Fruit fly (Drosophila melanogaster) whole organism, embryonic: ENCODE data around the gene CG10222.

Source experiments
- Asciz ChIP-seq: fragments of 200-800 bp; sonication (Bioruptor generic); optimal IDR thresholded peaks from 2 replicates; lab custom pipeline; 2017; ENCODE audit warnings: missing biosample characterization, mild to moderate bottlenecking, missing genetic modification characterization, missing genetic modification reagents
- BEAF-32 ChIP-seq: fragments of 200-800 bp; sonication (Bioruptor generic); optimal IDR thresholded peaks from 3 replicates; lab custom pipeline; 2017; ENCODE audit warnings: missing biosample characterization, missing genetic modification characterization, mild to moderate bottlenecking, moderate library complexity, missing genetic modification reagents
- Bdp1 ChIP-seq: fragments of 200-800 bp; sonication (Bioruptor generic); optimal IDR thresholded peaks from 3 replicates; lab custom pipeline; 2016; ENCODE audit warnings: missing biosample characterization, missing genetic modification characterization
- CG11093 ChIP-seq: fragments of 200-800 bp; sonication (Bioruptor generic); IDR thresholded peaks from 3 replicates; pipeline ENCODE4 v1.3.6; 2022; ENCODE audit warnings: missing biosample characterization, missing genetic modification characterization
- CG11247 ChIP-seq: fragments of 200-800 bp; sonication (Bioruptor generic); IDR thresholded peaks from 2 replicates; pipeline ENCODE4 v1.3.6; 2022; ENCODE audit warnings: missing biosample characterization, missing genetic modification characterization
- CG11398 ChIP-seq: fragments of 200-800 bp; sonication (Bioruptor generic); optimal IDR thresholded peaks from 2 replicates; lab custom pipeline; 2016; ENCODE audit warnings: missing biosample characterization, missing genetic modification characterization
- CG12942 ChIP-seq: fragments of 200-800 bp; sonication (Bioruptor generic); optimal IDR thresholded peaks from 3 replicates; lab custom pipeline; 2016; ENCODE audit warnings: missing biosample characterization, missing genetic modification characterization
- CG13775 ChIP-seq: fragments of 200-800 bp; sonication (Bioruptor generic); optimal IDR thresholded peaks from 3 replicates; lab custom pipeline; 2017; ENCODE audit warnings: missing biosample characterization, mild to moderate bottlenecking, missing genetic modification characterization
- CG14667 ChIP-seq: fragments of 200-800 bp; sonication (Bioruptor generic); IDR thresholded peaks from 2 replicates; pipeline ENCODE4 v1.3.6; 2022; ENCODE audit warnings: missing biosample characterization, missing genetic modification characterization
- CG14710 ChIP-seq: fragments of 200-800 bp; sonication (Bioruptor generic); optimal IDR thresholded peaks from 3 replicates; lab custom pipeline; 2019; ENCODE audit warnings: missing biosample characterization, mild to moderate bottlenecking, missing genetic modification characterization, moderate library complexity
- CG17385 ChIP-seq: fragments of 200-800 bp; sonication (Bioruptor generic); optimal IDR thresholded peaks from 3 replicates; lab custom pipeline; 2018; ENCODE audit warnings: missing biosample characterization, mild to moderate bottlenecking, missing genetic modification characterization
- CG2202 ChIP-seq: fragments of 200-800 bp; sonication (Bioruptor generic); optimal IDR thresholded peaks from 2 replicates; lab custom pipeline; 2018; ENCODE audit warnings: missing biosample characterization, mild to moderate bottlenecking, missing genetic modification characterization
- CG30403 ChIP-seq: fragments of 200-800 bp; sonication (Bioruptor generic); optimal IDR thresholded peaks from 3 replicates; lab custom pipeline; 2016; ENCODE audit warnings: missing biosample characterization, missing genetic modification characterization
- CG31365 ChIP-seq: fragments of 200-800 bp; sonication (Bioruptor generic); optimal IDR thresholded peaks from 2 replicates; lab custom pipeline; 2018; ENCODE audit warnings: missing biosample characterization, mild to moderate bottlenecking, missing genetic modification characterization
- CG31388 ChIP-seq: fragments of 200-800 bp; sonication (Bioruptor generic); optimal IDR thresholded peaks from 2 replicates; lab custom pipeline; 2016; ENCODE audit warnings: missing biosample characterization, missing genetic modification characterization
- CG33213 ChIP-seq: fragments of 200-800 bp; sonication (Bioruptor generic); optimal IDR thresholded peaks from 3 replicates; lab custom pipeline; 2016; ENCODE audit warnings: missing biosample characterization, missing genetic modification characterization
- CG34376 ChIP-seq: fragments of 200-800 bp; sonication (Bioruptor generic); optimal IDR thresholded peaks from 2 replicates; lab custom pipeline; 2018; ENCODE audit warnings: missing biosample characterization, mild to moderate bottlenecking, missing genetic modification characterization
- CG6683 ChIP-seq: fragments of 200-800 bp; sonication (Bioruptor generic); optimal IDR thresholded peaks from 2 replicates; lab custom pipeline; 2017; ENCODE audit warnings: missing biosample characterization, mild to moderate bottlenecking, missing genetic modification characterization, missing genetic modification reagents
- CG6791 ChIP-seq: fragments of 200-800 bp; sonication (Bioruptor generic); IDR thresholded peaks from 3 replicates; pipeline ENCODE4 v1.3.6; 2022; ENCODE audit warnings: missing biosample characterization, missing genetic modification characterization; ENCODE audit not compliant: partially characterized antibody
- CG6854 ChIP-seq: fragments of 200-800 bp; sonication (Bioruptor generic); optimal IDR thresholded peaks from 3 replicates; lab custom pipeline; 2017; ENCODE audit warnings: missing biosample characterization, mild to moderate bottlenecking, missing genetic modification characterization
- CG7786 ChIP-seq: fragments of 200-800 bp; sonication (Bioruptor generic); optimal IDR thresholded peaks from 2 replicates; lab custom pipeline; 2016; ENCODE audit warnings: missing biosample characterization, missing genetic modification characterization
- CG9437 ChIP-seq: fragments of 200-800 bp; sonication (Bioruptor generic); optimal IDR thresholded peaks from 2 replicates; lab custom pipeline; 2018; ENCODE audit warnings: missing biosample characterization, mild to moderate bottlenecking, missing genetic modification characterization
- CG9727 ChIP-seq: fragments of 200-800 bp; sonication (Bioruptor generic); optimal IDR thresholded peaks from 3 replicates; lab custom pipeline; 2017; ENCODE audit warnings: missing biosample characterization, mild to moderate bottlenecking, missing genetic modification characterization
- CrebB ChIP-seq: fragments of 200-800 bp; sonication (Bioruptor generic); optimal IDR thresholded peaks from 3 replicates; lab custom pipeline; 2018; ENCODE audit warnings: missing biosample characterization, mild to moderate bottlenecking, missing genetic modification characterization
- D19A ChIP-seq: fragments of 200-800 bp; optimal IDR thresholded peaks from 3 replicates; lab custom pipeline; 2019; ENCODE audit warnings: missing biosample characterization, mild to moderate bottlenecking, missing genetic modification characterization, moderate library complexity
- Dip2 ChIP-seq: fragments of 200-800 bp; sonication (Bioruptor generic); IDR thresholded peaks from 2 replicates; pipeline ENCODE4 v1.3.6; 2022; ENCODE audit warnings: missing biosample characterization, missing genetic modification characterization
- Doc3 ChIP-seq: fragments of 200-800 bp; sonication (Bioruptor generic); IDR thresholded peaks from 3 replicates; pipeline ENCODE4 v1.3.6; 2022; ENCODE audit warnings: missing biosample characterization, missing genetic modification characterization; ENCODE audit not compliant: partially characterized antibody
- Ets97D ChIP-seq: fragments of 200-800 bp; sonication (Bioruptor generic); optimal IDR thresholded peaks from 3 replicates; lab custom pipeline; 2016; ENCODE audit warnings: missing biosample characterization, missing genetic modification characterization
- Fer1 ChIP-seq: fragments of 200-800 bp; sonication (Bioruptor generic); optimal IDR thresholded peaks from 2 replicates; lab custom pipeline; 2017; ENCODE audit warnings: missing biosample characterization, mild to moderate bottlenecking, missing genetic modification characterization
- Nf-YA ChIP-seq: fragments of 200-800 bp; sonication (Bioruptor generic); IDR thresholded peaks from 2 replicates; pipeline ENCODE4 v1.3.6; 2022; ENCODE audit warnings: missing biosample characterization, missing genetic modification characterization
- Opbp ChIP-seq: fragments of 200-800 bp; sonication (Bioruptor generic); IDR thresholded peaks from 3 replicates; pipeline ENCODE4 v1.3.6; 2022; ENCODE audit warnings: missing biosample characterization, missing genetic modification characterization; ENCODE audit not compliant: partially characterized antibody
- Pdp1 ChIP-seq, 2 experiments: fragments of 200-800 bp; sonication (Bioruptor generic); optimal IDR thresholded peaks; 3 replicates each; lab custom pipeline; 2016; ENCODE audit warnings: missing biosample characterization in 2 of 2, missing genetic modification characterization in 2 of 2, mild to moderate bottlenecking in 1 of 2, moderate library complexity in 1 of 2
- Ravus ChIP-seq: fragments of 200-800 bp; sonication (Bioruptor generic); IDR thresholded peaks from 2 replicates; pipeline ENCODE4 v1.3.6; 2022; ENCODE audit warnings: missing biosample characterization, missing genetic modification characterization
- Trl ChIP-seq, 3 experiments: fragments of >200 bp in 2 of 3; fragments of 200-800 bp in 1 of 3; sonication (Bioruptor generic) in 1 of 3; optimal IDR thresholded peaks; 2 replicates in 1 of 3; 3 replicates in 2 of 3; lab custom pipeline; 2016 to 2017; ENCODE audit warnings: missing biosample characterization in 1 of 3, missing genetic modification characterization in 1 of 3
- Xbp1 ChIP-seq: fragments of 200-800 bp; sonication (Bioruptor generic); optimal IDR thresholded peaks from 3 replicates; lab custom pipeline; 2016; ENCODE audit warnings: missing biosample characterization, mild to moderate bottlenecking, missing genetic modification characterization
- croc ChIP-seq: fragments of 200-800 bp; sonication (Bioruptor generic); conservative IDR thresholded peaks from 3 replicates; pipeline ENCODE4 v1.3.6; 2022; ENCODE audit warnings: missing biosample characterization, missing genetic modification characterization
- dm ChIP-seq: fragments of 200-800 bp; sonication (Bioruptor generic); optimal IDR thresholded peaks from 3 replicates; lab custom pipeline; 2016; ENCODE audit warnings: missing biosample characterization, missing genetic modification characterization
- dmrt99B ChIP-seq: fragments of 200-800 bp; sonication (Bioruptor generic); optimal IDR thresholded peaks from 2 replicates; lab custom pipeline; 2018; ENCODE audit warnings: missing biosample characterization, mild to moderate bottlenecking, missing genetic modification characterization, moderate library complexity
- en ChIP-seq: fragments of 200-800 bp; sonication (Bioruptor generic); optimal IDR thresholded peaks from 2 replicates; lab custom pipeline; 2016; ENCODE audit warnings: missing biosample characterization, missing genetic modification characterization
- eyg ChIP-seq: fragments of 200-800 bp; sonication (Bioruptor generic); optimal IDR thresholded peaks from 3 replicates; lab custom pipeline; 2016; ENCODE audit warnings: missing biosample characterization, missing genetic modification characterization
- fu2 ChIP-seq: fragments of 200-800 bp; sonication (Bioruptor generic); optimal IDR thresholded peaks from 2 replicates; lab custom pipeline; 2016; ENCODE audit warnings: missing biosample characterization, missing genetic modification characterization
- gsb-n ChIP-seq: fragments of 200-800 bp; sonication (Bioruptor generic); optimal IDR thresholded peaks from 3 replicates; lab custom pipeline; 2018; ENCODE audit warnings: missing biosample characterization, mild to moderate bottlenecking, missing genetic modification characterization
- kay ChIP-seq: fragments of 200-800 bp; sonication (Bioruptor generic); optimal IDR thresholded peaks from 2 replicates; lab custom pipeline; 2016; ENCODE audit warnings: missing biosample characterization, missing genetic modification characterization
- ken ChIP-seq: fragments of 200-800 bp; sonication (Bioruptor generic); IDR thresholded peaks from 3 replicates; pipeline ENCODE4 v1.3.6; 2022; ENCODE audit warnings: missing biosample characterization, missing genetic modification characterization
- lbe ChIP-seq: fragments of 200-800 bp; sonication (Bioruptor generic); optimal IDR thresholded peaks from 2 replicates; lab custom pipeline; 2016; ENCODE audit warnings: missing biosample characterization, mild to moderate bottlenecking, missing genetic modification characterization
- pros ChIP-seq: fragments of 200-800 bp; sonication (Bioruptor generic); optimal IDR thresholded peaks from 3 replicates; lab custom pipeline; 2019; ENCODE audit warnings: missing biosample characterization, mild to moderate bottlenecking, missing genetic modification characterization, moderate library complexity
- psq ChIP-seq: fragments of 200-800 bp; sonication (Bioruptor generic); optimal IDR thresholded peaks from 2 replicates; lab custom pipeline; 2017; ENCODE audit warnings: missing biosample characterization, missing genetic modification characterization
- pzg ChIP-seq: fragments of 200-800 bp; sonication (Bioruptor generic); optimal IDR thresholded peaks from 3 replicates; lab custom pipeline; 2018; ENCODE audit warnings: missing biosample characterization, mild to moderate bottlenecking, missing genetic modification characterization, moderate library complexity
- sens-2 ChIP-seq: fragments of 200-800 bp; sonication (Bioruptor generic); IDR thresholded peaks from 2 replicates; pipeline ENCODE4 v1.3.6; 2022; ENCODE audit warnings: missing biosample characterization, missing genetic modification characterization
- vnd ChIP-seq: fragments of 200-800 bp; sonication (Bioruptor generic); IDR thresholded peaks from 3 replicates; pipeline ENCODE4 v1.3.6; 2022; ENCODE audit warnings: missing biosample characterization, missing genetic modification characterization; ENCODE audit not compliant: partially characterized antibody
- zen2 ChIP-seq: fragments of 200-800 bp; sonication (Bioruptor generic); IDR thresholded peaks from 3 replicates; pipeline ENCODE4 v1.3.6; 2022; ENCODE audit warnings: missing biosample characterization, missing genetic modification characterization; ENCODE audit not compliant: partially characterized antibody

The CG10222 gene

dm6 chr3L:13389834-13390233 lies 22.4 kb downstream of the CG10222 start, which contains the start of gene Poc1 (continued):
- TF ChIP-seq CG6854 (no peak), kay (GFP tag; lab: Kevin White, UChicago) (no peak), Doc3 (GFP tag; lab: Robert Waterston, UW) (peak; percentile 35; the same call in 1 of the 3 replicates), Opbp (GFP tag; lab: Robert Waterston, UW) (peak; percentile 44; the same call in 1 of the 3 replicates), dm (GFP tag; lab: Kevin White, UChicago) (no peak), CG11247 (GFP tag; lab: Robert Waterston, UW) (no peak), Trl (optimal IDR thresholded peaks at IDR 0.05; lab: Kevin White, UChicago) (no peak), Trl (GFP tag; optimal IDR thresholded peaks at IDR 0.05; lab: Kevin White, UChicago) (no peak), psq (GFP tag; lab: Kevin White, UChicago) (no peak), croc (GFP tag; lab: Robert Waterston, UW) (no peak), Ravus (GFP tag; lab: Robert Waterston, UW) (no peak), CG12942 (GFP tag; lab: Kevin White, UChicago) (no peak), CG11398 (GFP tag; lab: Kevin White, UChicago) (no peak), CG14667 (GFP tag; lab: Robert Waterston, UW) (no peak), CG33213 (GFP tag; lab: Kevin White, UChicago) (peak; percentile 25), en (no peak), CG9437 (GFP tag; lab: Kevin White, UChicago) (no peak), fu2 (no peak), Fer1 (GFP tag; lab: Kevin White, UChicago) (no peak), CG6791 (peak; percentile 61), CG13775 (GFP tag; lab: Kevin White, UChicago) (no peak), CG2202 (tag; lab: Kevin White, UChicago) (no peak), zen2 (GFP tag; lab: Robert Waterston, UW) (no peak), Nf-YA (no peak), lbe (no peak), vnd (GFP tag; lab: Robert Waterston, UW) (0 out of 3 replicates have a peak, but pooled peaks have one; percentile 15), CG31365 (tag; lab: Kevin White, UChicago) (no peak), D19A (tag; lab: Kevin White, UChicago) (no peak), CG14710 (tag; lab: Kevin White, UChicago) (peak; percentile 68), CG31388 (GFP tag; lab: Kevin White, UChicago) (no peak), CG34376 (GFP tag; lab: Kevin White, UChicago) (no peak), Ets97D (GFP tag; lab: Kevin White, UChicago) (peak; percentile 38), Dip2 (GFP tag; lab: Robert Waterston, UW) (peak; percentile 91), CG9727 (GFP tag; lab: Kevin White, UChicago) (no peak), pros (no peak), sens-2 (GFP tag; lab: Robert Waterston, UW) (no peak), pzg (GFP tag; lab: Kevin White, UChicago) (peak; percentile 90), Xbp1 (GFP tag; lab: Kevin White, UChicago) (no peak), Pdp1 (GFP tag; optimal IDR thresholded peaks at IDR 0.05; lab: Kevin White, UChicago) (no peak), Asciz (no peak), gsb-n (peak; percentile 39), dmrt99B (tag; lab: Kevin White, UChicago) (no peak), CG7786 (GFP tag; lab: Kevin White, UChicago) (no peak), CG17385 (GFP tag; lab: Kevin White, UChicago) (no peak), BEAF-32 (GFP tag; lab: Kevin White, UChicago) (peak; percentile 32), Bdp1 (GFP tag; lab: Kevin White, UChicago) (no peak), CG6683 (GFP tag; lab: Kevin White, UChicago) (no peak), CG30403 (GFP tag; lab: Kevin White, UChicago) (no peak), CrebB (no peak), ken (no peak), eyg (GFP tag; lab: Kevin White, UChicago) (no peak), CG11093 (GFP tag; lab: Robert Waterston, UW) (no peak)
